Worm (Caenorhabditis elegans): ENCODE results near the gene F20B6.6.
A peak's percentile ranks its signal among the peaks of the same experiment; 100 is the strongest.

Gene F20B6.6

DNA sequence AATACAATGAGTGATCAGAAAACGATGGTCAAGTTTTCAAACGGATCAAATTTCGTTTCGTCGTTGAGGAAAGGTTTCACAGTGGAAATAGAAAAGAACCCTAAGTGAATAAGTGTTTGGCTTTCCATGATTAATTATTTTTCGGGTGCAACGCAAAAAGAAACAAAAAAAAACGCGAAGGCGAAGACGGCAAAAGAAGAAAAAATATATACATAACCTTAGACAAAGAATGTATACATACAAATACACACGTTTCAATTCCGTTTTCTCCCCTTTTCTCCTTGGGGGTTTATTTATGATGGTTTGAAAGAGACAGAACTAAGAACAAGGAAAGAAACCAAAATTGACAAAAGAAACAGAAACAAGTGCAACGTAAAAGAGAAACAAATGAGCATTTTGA lies 40.1 kb downstream of the F20B6.6 start:
- no peak for TF ChIP-seq mec-3 (tag; optimal IDR thresholded peaks at IDR 0.05; ENCODE audit: borderline replicate concordance)
- no peak for TF ChIP-seq npax-4 (tag; optimal IDR thresholded peaks at IDR 0.05)
- no peak for TF ChIP-seq ceh-22 (tag; optimal IDR thresholded peaks at IDR 0.05)
- TF ChIP-seq Y22D7AL.16 (tag; optimal IDR thresholded peaks at IDR 0.05): no peak
- no peak for TF ChIP-seq sox-4 (tag; optimal IDR thresholded peaks at IDR 0.05)
- no peak for TF ChIP-seq ref-2 (tag; optimal IDR thresholded peaks at IDR 0.05)
- no peak for TF ChIP-seq che-1 (tag; optimal IDR thresholded peaks at IDR 0.05)
- no peak for TF ChIP-seq F13H6.1 (tag; optimal IDR thresholded peaks at IDR 0.05)
- TF ChIP-seq pqm-1 (tag; optimal IDR thresholded peaks at IDR 0.05): no peak
- no peak for TF ChIP-seq madf-2 (tag; optimal IDR thresholded peaks at IDR 0.05)
- TF ChIP-seq unc-55 (GFP tag; optimal IDR thresholded peaks at IDR 0.05): no peak
- no peak for TF ChIP-seq fkh-10 (GFP tag; optimal IDR thresholded peaks at IDR 0.05)
- no peak for TF ChIP-seq ceh-2 (tag; optimal IDR thresholded peaks at IDR 0.05)
- TF ChIP-seq rnt-1 (tag; optimal IDR thresholded peaks at IDR 0.05): no peak
- TF ChIP-seq pag-3 (tag; optimal IDR thresholded peaks at IDR 0.05; ENCODE audit: borderline replicate concordance): no peak

DNA sequence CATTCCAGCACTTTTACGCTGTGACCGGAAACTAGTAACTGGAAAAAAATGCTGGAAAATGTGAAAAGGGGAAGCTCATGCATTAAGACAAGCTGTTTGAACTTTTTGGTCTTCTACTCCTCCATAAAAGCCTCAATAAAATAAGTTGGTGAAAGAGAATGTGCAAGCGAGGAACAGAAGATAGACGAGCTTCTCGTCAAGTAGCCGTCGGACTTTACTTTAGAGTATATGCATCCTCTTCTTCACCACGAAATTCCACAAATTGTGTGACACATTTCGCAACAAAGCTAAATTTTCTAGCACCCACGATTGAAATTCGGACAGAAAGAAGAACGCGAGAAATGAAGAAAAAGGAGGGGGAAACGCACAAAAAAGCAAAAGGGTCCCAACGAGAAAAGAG lies 42.1 kb downstream of the F20B6.6 start:
- TF ChIP-seq gmeb-2 (tag; optimal IDR thresholded peaks at IDR 0.05) (no peak), nfya-1 (tag; optimal IDR thresholded peaks at IDR 0.05) (no peak), pat-9 (tag; optimal IDR thresholded peaks at IDR 0.05) (no peak)

DNA sequence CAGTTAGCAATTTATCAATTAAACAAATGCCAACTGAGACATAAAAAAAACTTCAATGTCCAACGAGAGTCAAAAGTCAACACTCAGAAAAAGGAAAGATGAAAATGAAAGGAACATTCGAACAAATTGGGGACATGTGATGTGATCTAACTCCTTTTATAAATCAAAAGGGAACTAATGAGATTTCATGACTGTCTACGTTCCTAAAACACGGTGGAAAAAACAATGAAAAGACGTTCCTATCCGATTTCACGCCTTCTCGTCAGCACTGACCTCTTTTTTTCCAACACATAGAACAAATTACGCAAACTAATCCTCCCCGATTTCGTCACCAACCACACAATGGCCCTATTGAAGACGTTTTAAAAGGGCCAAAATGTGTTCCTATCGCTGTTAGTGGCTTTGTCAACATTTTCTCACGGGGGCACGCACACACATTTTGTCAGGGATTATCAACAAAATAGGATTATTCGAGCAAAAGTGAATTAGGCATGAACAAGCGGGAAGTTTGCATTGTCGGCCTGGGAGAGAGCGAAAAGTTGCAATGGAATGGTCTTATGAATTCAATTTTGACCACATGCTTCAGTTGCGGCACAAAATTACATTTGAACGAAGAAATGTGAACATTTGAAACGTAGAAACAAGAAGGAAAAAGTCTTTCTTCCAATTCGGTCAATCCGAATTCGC lies 42.7 kb downstream of the F20B6.6 start:
- TF ChIP-seq ceh-19 (GFP tag; optimal IDR thresholded peaks at IDR 0.05) (no peak), syd-9 (tag; optimal IDR thresholded peaks at IDR 0.05) (no peak), unc-86 (tag; optimal IDR thresholded peaks at IDR 0.05) (no peak), ceh-30 (tag; optimal IDR thresholded peaks at IDR 0.05) (no peak), ztf-16 (tag; optimal IDR thresholded peaks at IDR 0.05) (no peak), hlh-15 (tag; optimal IDR thresholded peaks at IDR 0.05) (no peak), ceh-48 (tag; optimal IDR thresholded peaks at IDR 0.05) (no peak), unc-42 (tag; optimal IDR thresholded peaks at IDR 0.05) (peak; percentile 93)

DNA sequence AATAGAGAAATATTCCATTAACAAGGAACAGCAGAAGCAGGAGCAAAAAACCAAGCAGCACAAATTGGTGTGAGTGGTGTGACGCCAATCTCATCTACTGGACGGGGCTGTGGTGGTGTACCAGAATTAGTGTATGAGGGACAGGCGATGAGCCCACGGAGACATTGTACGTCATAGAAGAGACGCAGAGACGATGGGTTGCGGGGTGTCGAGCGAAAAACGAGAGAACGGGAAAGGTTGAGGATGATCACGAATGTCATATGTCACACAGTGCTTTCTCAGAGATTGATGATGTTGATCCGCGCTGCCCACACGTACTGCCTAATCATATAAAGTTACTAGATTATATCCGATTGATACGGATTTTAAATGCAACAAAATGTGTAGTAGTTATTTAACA lies 44.1 kb downstream of the F20B6.6 start:
- TF ChIP-seq fkh-6 (tag; optimal IDR thresholded peaks at IDR 0.05): no peak
- peak; percentile 96 for TF ChIP-seq unc-55 (GFP tag; optimal IDR thresholded peaks at IDR 0.05)
- TF ChIP-seq nfya-1 (tag; optimal IDR thresholded peaks at IDR 0.05): peak; percentile 17
- no peak for TF ChIP-seq ama-1 (optimal IDR thresholded peaks at IDR 0.05)
- TF ChIP-seq sox-2 (GFP tag; IDR thresholded peaks at IDR 0.05): no peak
- TF ChIP-seq ceh-2 (tag; optimal IDR thresholded peaks at IDR 0.05): peak; percentile 5
- TF ChIP-seq ceh-30 (tag; optimal IDR thresholded peaks at IDR 0.05): no peak
- no peak for TF ChIP-seq C08G9.2 (tag; optimal IDR thresholded peaks at IDR 0.05)
- TF ChIP-seq sox-4 (tag; optimal IDR thresholded peaks at IDR 0.05): no peak
- TF ChIP-seq ref-2 (tag; optimal IDR thresholded peaks at IDR 0.05): peak; percentile 28
- peak; percentile 42 for TF ChIP-seq ceh-31 (tag; optimal IDR thresholded peaks at IDR 0.05)
- no peak for TF ChIP-seq lim-6 (tag; optimal IDR thresholded peaks at IDR 0.05)
- TF ChIP-seq K02D7.2 (tag; optimal IDR thresholded peaks at IDR 0.05): no peak
- TF ChIP-seq ceh-22 (tag; optimal IDR thresholded peaks at IDR 0.05): no peak
- peak; percentile 52 for TF ChIP-seq hlh-30 (tag; optimal IDR thresholded peaks at IDR 0.05; ENCODE audit: insufficient read depth)
- no peak for TF ChIP-seq elt-2 (tag; optimal IDR thresholded peaks at IDR 0.05)
- TF ChIP-seq ceh-24 (tag; optimal IDR thresholded peaks at IDR 0.05): no peak
- TF ChIP-seq ceh-6 (GFP tag; optimal IDR thresholded peaks at IDR 0.05): no peak
- no peak for TF ChIP-seq ceh-34 (tag; optimal IDR thresholded peaks at IDR 0.05)
- TF ChIP-seq rnt-1 (tag; optimal IDR thresholded peaks at IDR 0.05): no peak
- TF ChIP-seq hlh-13 (GFP tag; optimal IDR thresholded peaks at IDR 0.05): no peak
- TF ChIP-seq mec-3 (tag; optimal IDR thresholded peaks at IDR 0.05; ENCODE audit: borderline replicate concordance): no peak
- TF ChIP-seq fkh-10 (GFP tag; optimal IDR thresholded peaks at IDR 0.05): no peak
- TF ChIP-seq ets-4 (tag; optimal IDR thresholded peaks at IDR 0.05): no peak
- no peak for TF ChIP-seq pat-9 (tag; optimal IDR thresholded peaks at IDR 0.05)
- no peak for TF ChIP-seq C38D4.7 (GFP tag; optimal IDR thresholded peaks at IDR 0.05)
- TF ChIP-seq pha-4 (tag; optimal IDR thresholded peaks at IDR 0.05): no peak
- TF ChIP-seq tbx-2 (tag; optimal IDR thresholded peaks at IDR 0.05): peak; percentile 41
- no peak for TF ChIP-seq ceh-45 (GFP tag; IDR thresholded peaks at IDR 0.05)

All from whole organism, late embryonic.